Worm (Caenorhabditis elegans): ENCODE results near the gene gst-6.

- TF ChIP-seq nhr-90 (tag; optimal IDR thresholded peaks at IDR 0.05; ENCODE audit: poor library complexity) (no peak), C16A3.4 (tag; optimal IDR thresholded peaks at IDR 0.05) (no peak), mdl-1 (tag; optimal IDR thresholded peaks at IDR 0.05) (no peak), snpc-4 (tag; optimal IDR thresholded peaks at IDR 0.05) (no peak), nhr-28 (tag; optimal IDR thresholded peaks at IDR 0.05) (no peak), egl-27 (tag; optimal IDR thresholded peaks at IDR 0.05) (no peak), nhr-77 (tag; optimal IDR thresholded peaks at IDR 0.05) (no peak)
Observed at ce11 chrII:4863357-4863756, 16.3 kb upstream of the gst-6 start, which contains the start of the genes mpst-4 and F11G11.14.
